Fruit fly (Drosophila melanogaster) whole organism, wandering third instar larva: Measurements from ENCODE around the gene spri.

Experiments used
- Abd-B ChIP-seq: fragments of >200 bp; optimal IDR thresholded peaks from 2 replicates; lab custom pipeline; 2017; ENCODE audit warnings: missing biosample characterization, missing genetic modification characterization
- CG32264 ChIP-seq: fragments of 200-800 bp; sonication (Bioruptor generic); optimal IDR thresholded peaks from 2 replicates; lab custom pipeline; 2016; ENCODE audit warnings: missing biosample characterization, missing genetic modification characterization
- Dfd ChIP-seq: fragments of >200 bp; optimal IDR thresholded peaks from 2 replicates; lab custom pipeline; 2017; ENCODE audit warnings: missing biosample characterization, missing genetic modification characterization
- ey ChIP-seq: fragments of 200-800 bp; sonication (Bioruptor generic); optimal IDR thresholded peaks from 2 replicates; lab custom pipeline; 2016; ENCODE audit warnings: missing biosample characterization, missing genetic modification characterization
- foxo ChIP-seq, 2 experiments: fragments of 200-800 bp; sonication (Bioruptor generic); optimal IDR thresholded peaks; 2 replicates in 1 of 2; 3 replicates in 1 of 2; lab custom pipeline; 2016 to 2017; ENCODE audit warnings: missing biosample characterization in 2 of 2, missing genetic modification characterization in 2 of 2
- lola ChIP-seq: fragments of >200 bp; optimal IDR thresholded peaks from 2 replicates; lab custom pipeline; 2017; ENCODE audit warnings: missing biosample characterization, missing genetic modification characterization
- pan ChIP-seq: fragments of >200 bp; optimal IDR thresholded peaks from 2 replicates; lab custom pipeline; 2017
- psq ChIP-seq: fragments of 200-800 bp; sonication (Bioruptor generic); optimal IDR thresholded peaks from 3 replicates; lab custom pipeline; 2017; ENCODE audit warnings: missing biosample characterization, mild to moderate bottlenecking, missing genetic modification characterization, moderate library complexity
- tai ChIP-seq: sonication (Bioruptor generic); optimal IDR thresholded peaks from 2 replicates; lab custom pipeline; 2016; ENCODE audit warnings: missing biosample characterization, missing genetic modification characterization

DNA sequence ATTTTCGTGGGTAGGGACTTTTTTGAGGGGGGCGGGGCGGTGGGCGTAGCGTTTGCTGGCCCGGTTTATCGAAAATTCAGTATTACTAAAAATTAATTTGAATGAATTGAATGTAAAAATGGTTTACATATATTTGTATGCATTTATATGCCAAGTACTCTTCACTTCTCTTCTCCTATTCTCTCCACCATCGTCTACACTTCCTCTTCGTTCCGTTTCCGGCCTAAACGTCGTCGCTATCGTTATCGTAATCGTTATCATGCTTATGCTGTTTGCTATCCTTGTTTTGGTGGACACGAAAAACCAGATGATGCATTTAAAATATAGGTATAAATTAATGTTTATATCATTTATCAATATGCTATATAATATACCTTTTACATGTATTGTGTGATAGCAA lies 123.3 kb downstream of the spri start:
- TF ChIP-seq lola (GFP tag; lab: Kevin White, UChicago) (no peak), ey (GFP tag; lab: Kevin White, UChicago) (no peak), pan (lab: Kevin White, UChicago) (no peak), CG32264 (GFP tag; lab: Kevin White, UChicago) (no peak), Dfd (no peak), tai (GFP tag; lab: Kevin White, UChicago) (no peak), psq (GFP tag; lab: Kevin White, UChicago) (no peak), foxo (GFP tag; optimal IDR thresholded peaks at IDR 0.05; lab: Kevin White, UChicago) (no peak), Abd-B (GFP tag; lab: Kevin White, UChicago) (no peak)
